Worm (Caenorhabditis elegans): ENCODE data around the gene str-60.
"Not testable (repeated sequence)": the region's sequence is repeated elsewhere in the genome, so short reads cannot be mapped to it uniquely, and the experiment has no call there.

Gene str-60

DNA sequence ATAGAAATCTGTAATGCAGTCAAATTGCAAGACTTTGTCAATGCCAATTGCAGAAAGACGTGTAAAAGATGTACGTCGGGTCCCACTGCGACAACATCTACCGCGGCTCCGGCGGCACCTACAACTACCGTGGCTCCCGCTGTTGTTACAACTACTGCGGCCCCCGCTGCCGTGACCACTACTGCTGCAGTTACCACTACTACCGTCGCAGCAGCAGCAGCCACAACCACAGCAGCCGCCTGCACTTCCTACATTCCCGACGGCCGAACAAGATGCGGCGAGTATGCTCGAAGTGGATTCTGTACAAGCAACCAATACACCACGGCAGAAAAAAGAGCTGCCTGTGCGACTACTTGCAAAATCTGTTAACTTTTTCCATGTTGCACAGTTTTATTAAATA, 17.0 kb downstream of the str-60 start:
- no peak for TF ChIP-seq him-1 (tag; optimal IDR thresholded peaks at IDR 0.05)
- TF ChIP-seq W03F9.2 (tag; optimal IDR thresholded peaks at IDR 0.05): no peak
- no peak for TF ChIP-seq dao-5 (tag; optimal IDR thresholded peaks at IDR 0.05)

DNA sequence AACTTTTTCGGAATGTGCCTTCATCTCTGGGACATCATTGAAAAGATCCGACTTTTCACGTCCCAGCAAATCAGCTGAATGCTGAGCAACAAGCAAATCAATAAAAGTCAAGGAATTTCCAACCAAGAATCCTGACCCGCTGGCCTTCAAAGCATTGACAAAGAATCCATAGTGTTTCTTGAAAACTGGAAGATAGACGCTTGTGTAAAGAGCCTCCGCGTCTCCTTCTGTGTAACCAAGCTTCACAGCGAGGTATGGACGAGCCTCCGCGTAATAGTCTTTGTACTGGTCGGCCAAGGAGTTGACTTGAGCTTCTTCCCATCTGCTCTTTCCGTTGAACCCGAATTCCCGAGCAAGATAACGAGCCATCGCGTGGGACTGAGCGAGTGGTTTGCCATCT, 17.5 kb downstream of the str-60 start:
- TF ChIP-seq him-1 (tag; optimal IDR thresholded peaks at IDR 0.05): no peak
- TF ChIP-seq W03F9.2 (tag; optimal IDR thresholded peaks at IDR 0.05): no peak
- no peak for TF ChIP-seq dao-5 (tag; optimal IDR thresholded peaks at IDR 0.05)

DNA sequence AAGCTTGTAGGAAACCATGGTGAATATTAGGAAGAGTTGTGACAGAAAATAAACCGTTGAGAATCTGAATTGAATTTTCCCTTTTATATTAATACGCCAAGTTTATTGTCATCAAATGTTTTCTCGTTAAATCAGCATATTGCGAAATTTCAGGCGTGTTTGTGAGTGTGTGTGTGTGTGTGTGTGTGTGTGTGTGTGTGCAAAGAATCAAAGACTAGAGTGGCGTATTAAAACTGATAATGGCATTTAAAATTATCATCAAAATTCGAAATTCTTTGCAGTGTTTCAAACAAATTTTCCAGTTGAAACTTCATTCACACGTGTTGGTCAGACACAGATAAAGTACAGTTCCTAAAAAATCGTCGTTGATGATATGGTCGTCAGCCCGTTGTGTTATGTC, 18.1 kb downstream of the str-60 start, which contains the start of gene gst-38:
Gene gst-38, minus strand, starts transcription at position 152 of the 400 bp plus-strand sequence.
- TF ChIP-seq him-1 (tag; optimal IDR thresholded peaks at IDR 0.05): no peak
- no peak for TF ChIP-seq dao-5 (tag; optimal IDR thresholded peaks at IDR 0.05)
- TF ChIP-seq W03F9.2 (tag; optimal IDR thresholded peaks at IDR 0.05): no peak

DNA sequence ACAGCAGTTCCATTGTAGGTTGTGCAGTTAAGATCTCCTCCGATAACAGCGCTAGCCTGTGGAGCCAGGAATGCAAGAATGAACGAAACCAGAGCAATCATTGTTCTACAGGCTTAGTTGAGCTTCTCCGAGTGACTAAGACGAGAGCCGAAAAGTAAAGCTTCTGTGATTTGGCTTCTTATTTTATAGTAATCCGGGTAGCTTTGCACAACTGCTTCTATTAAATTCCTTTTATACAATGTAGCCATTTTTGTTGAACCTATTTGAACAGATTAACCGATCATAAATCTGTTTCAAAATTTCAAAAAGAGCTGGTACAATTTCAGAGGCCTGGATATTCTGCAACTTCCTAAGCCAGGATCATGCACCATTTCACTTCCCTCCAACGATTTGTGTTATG, 19.7 kb downstream of the str-60 start, which contains the start of gene F35E8.9:
Gene F35E8.9, minus strand, starts transcription at position 101 of the 400 bp plus-strand sequence.
- TF ChIP-seq him-1 (tag; optimal IDR thresholded peaks at IDR 0.05) (no peak), W03F9.2 (tag; optimal IDR thresholded peaks at IDR 0.05) (no peak), dao-5 (tag; optimal IDR thresholded peaks at IDR 0.05) (no peak)

DNA sequence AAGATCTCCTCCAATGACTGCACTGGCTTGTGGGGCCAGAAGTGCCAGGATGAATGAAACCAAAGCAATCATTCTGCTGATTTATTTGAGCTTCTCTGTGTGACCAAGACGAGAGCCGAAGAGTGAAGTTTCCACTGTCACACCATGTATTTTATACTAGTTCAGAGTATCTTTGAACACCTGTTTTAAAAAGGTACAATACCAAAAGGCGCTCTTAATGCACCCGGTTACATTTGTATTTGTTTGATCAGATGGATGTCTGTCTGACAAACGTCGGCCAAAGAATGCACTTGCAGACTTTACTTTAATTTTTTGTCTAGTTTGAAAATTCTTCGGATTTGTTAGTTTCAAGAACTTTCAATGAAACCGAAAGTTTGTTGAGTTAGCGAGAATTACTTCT, 22.5 kb downstream of the str-60 start, which contains the start of gene F35E8.10:
Gene F35E8.10, minus strand, starts transcription at position 101 of the 400 bp plus-strand sequence.
- no peak for TF ChIP-seq him-1 (tag; optimal IDR thresholded peaks at IDR 0.05)
- TF ChIP-seq W03F9.2 (tag; optimal IDR thresholded peaks at IDR 0.05): no peak
- no peak for TF ChIP-seq dao-5 (tag; optimal IDR thresholded peaks at IDR 0.05)

DNA sequence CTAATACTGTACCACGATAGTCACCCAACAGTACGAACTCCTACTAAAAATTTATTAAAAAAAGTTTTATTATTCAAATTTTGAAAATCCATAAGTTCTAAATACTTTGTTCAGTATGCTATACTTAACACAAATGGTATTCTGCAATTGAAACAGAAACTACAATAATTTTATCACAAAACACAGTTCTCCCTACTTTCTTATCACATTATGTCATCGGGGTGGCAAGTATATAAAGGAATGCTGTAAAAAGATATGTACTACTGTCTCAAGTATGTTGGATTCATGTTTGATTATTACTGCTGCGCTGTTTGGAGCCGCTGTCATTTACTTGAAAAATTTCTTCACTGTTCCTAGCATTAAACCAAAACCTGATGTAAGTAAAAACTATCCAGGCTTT, 23.3 kb downstream of the str-60 start, which contains the start of gene cdr-1:
Gene cdr-1, plus strand, starts transcription at position 208 of the 400 bp plus-strand sequence.
- TF ChIP-seq dao-5 (tag; optimal IDR thresholded peaks at IDR 0.05) (no peak), him-1 (tag; optimal IDR thresholded peaks at IDR 0.05) (no peak), W03F9.2 (tag; optimal IDR thresholded peaks at IDR 0.05) (no peak)

DNA sequence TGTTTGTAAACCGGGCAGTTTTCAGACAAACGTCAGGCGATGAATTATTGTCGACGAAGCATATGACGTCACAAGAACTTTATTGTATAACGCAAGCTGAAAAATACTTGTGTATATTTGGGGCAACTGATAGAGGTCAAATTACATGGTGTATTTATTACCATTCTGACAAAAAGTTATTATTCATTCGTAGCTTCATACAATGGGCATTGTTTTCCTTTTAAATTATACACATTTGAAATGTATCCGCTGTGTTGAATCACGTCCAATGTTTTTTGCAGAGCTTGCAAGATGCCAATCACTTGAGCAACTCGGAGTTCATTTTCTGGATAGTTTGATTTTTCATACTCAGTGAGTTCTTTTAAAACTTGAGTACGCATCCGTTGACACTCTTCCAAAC, 25.2 kb downstream of the str-60 start, which contains the start of gene F35E8.13:
Gene F35E8.13, plus strand, starts transcription at position 301 of the 400 bp plus-strand sequence.
- TF ChIP-seq him-1 (tag; optimal IDR thresholded peaks at IDR 0.05) (no peak), dao-5 (tag; optimal IDR thresholded peaks at IDR 0.05) (no peak), W03F9.2 (tag; optimal IDR thresholded peaks at IDR 0.05) (no peak)

DNA sequence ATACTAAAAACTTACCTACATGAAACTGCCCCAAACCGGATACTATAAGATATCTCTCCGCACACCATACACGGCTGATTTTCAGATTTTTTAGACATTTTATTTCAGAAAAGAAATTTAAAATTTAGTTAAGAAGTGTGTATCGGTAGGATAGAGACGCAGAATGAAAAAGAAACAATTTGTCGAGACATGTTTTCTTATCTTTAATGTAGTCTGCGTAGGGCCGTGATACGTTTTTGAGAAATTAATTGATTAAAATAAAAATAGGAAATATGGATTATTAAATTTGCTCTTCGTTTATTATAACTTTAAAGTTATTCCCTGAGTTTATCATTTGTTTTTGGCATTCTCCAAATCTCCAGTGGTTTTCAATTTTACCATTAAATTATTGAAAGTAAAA, 26.5 kb downstream of the str-60 start, which contains the start of gene nhr-108:
Gene nhr-108, minus strand, starts transcription at position 166 of the 400 bp plus-strand sequence.
- TF ChIP-seq W03F9.2 (tag; optimal IDR thresholded peaks at IDR 0.05) (no peak), dao-5 (tag; optimal IDR thresholded peaks at IDR 0.05) (no peak), him-1 (tag; optimal IDR thresholded peaks at IDR 0.05) (no peak)

DNA sequence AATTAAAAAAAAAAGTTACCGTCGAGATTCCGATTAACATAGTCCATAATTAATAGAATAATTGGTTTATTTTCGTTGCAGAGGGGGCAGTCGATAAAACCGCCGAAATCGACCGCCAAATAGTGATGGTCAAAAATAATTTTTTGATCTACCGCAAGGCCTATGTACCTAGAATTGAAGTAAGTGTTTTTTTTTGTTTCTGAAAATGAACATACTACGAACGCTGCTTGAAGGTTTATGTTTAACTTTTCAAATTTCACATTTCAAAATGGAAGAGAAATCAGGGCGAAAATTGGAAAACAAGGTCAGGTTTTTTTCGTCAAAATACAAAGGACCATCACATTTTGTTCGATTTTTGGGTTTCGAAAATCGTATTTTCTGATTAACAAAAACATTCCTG, 30.5 kb downstream of the str-60 start, which contains the start of gene pzf-1:
Gene pzf-1, minus strand, starts transcription at position 101 of the 400 bp plus-strand sequence.
- TF ChIP-seq W03F9.2 (tag; optimal IDR thresholded peaks at IDR 0.05): no peak
- no peak for TF ChIP-seq dao-5 (tag; optimal IDR thresholded peaks at IDR 0.05)
- TF ChIP-seq him-1 (tag; optimal IDR thresholded peaks at IDR 0.05): no peak

DNA sequence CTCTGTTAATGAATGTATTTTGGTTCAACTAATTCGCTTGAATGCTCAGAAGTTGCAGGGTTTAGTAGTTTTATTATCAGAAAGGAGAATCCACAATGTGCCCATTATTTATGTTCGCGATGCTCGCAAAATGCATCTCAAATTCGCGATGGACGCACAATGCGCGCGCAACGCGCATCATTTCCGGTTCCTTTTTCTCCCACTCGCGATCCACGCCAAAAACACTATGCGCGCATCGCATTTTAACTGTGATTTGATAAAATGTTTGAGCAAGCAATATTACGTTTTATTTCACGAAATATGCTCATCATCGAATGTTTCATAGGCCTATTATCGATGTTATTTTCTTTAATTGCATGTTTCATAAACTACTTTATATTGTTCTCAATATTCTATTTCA, 32.1 kb downstream of the str-60 start, which contains the start of gene srbc-77:
Gene srbc-77, plus strand, starts transcription at position 301 of the 400 bp plus-strand sequence.
- not testable (repeated sequence) for TF ChIP-seq him-1, dao-5, W03F9.2 (tag; optimal IDR thresholded peaks at IDR 0.05)

DNA sequence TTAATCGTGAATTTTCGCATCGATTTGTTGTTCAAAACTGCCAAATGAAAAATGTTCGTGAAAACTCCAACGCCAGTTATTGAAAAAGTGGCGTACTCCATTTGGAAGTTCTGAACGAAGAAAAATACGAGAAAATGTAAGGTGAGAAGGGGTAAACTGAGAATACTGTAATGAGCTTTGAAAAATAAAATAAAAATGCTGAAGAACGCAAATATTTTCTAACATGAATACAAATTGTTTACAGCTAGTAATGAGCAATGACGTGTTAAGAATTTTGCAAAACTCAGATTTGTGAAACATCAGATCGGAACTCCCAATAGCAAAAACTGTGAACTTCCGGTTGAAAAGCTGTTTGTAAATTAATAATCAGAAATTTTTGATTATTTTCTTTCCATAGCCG, 34.6 kb downstream of the str-60 start, which contains the start of gene srw-26:
Gene srw-26, minus strand, starts transcription at position 101 of the 400 bp plus-strand sequence.
- TF ChIP-seq him-1 (tag; optimal IDR thresholded peaks at IDR 0.05) (no peak), dao-5 (tag; optimal IDR thresholded peaks at IDR 0.05) (no peak)

DNA sequence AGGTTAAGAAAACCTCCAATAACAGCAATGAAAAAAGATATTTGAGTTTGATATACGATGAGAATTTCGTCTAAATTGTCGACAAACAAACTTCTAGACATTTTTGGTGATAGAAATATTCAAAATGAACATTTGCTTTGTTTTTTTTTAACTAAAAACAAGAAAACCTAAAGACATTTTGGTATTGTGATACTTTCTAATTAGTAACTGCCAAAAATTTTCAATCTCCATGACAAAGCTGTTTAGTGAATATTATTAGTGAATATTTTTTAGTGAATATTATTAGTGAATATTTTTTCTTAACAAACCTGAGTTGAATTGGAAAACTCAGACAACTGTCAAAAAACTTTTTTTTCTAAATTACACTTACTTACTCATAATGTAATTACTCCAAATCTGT, 42.5 kb downstream of the str-60 start, which contains the start of gene srw-55:
Gene srw-55, minus strand, starts transcription at position 101 of the 400 bp plus-strand sequence.
- no peak for TF ChIP-seq him-1 (tag; optimal IDR thresholded peaks at IDR 0.05)

DNA sequence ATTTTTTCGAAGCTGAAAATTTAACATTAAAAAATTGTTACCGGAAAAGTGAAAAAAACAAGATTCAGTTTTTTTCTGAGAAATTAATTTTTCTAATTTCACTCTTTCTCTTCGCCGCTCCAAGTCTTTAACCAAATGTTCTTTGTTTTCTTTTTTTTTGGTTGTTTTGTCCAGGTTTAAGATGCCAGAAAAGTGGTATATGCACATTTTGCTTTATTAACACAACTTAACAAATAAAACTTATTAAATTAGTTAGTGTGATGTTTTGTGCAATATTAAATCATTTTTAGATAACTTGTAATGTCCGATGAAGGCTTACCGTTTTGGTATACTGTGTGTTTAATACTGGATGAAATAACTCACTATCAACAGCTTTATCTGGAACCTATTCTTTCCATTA, 45.3 kb downstream of the str-60 start, which contains the start of gene srw-53:
Gene srw-53, plus strand, starts transcription at position 301 of the 400 bp plus-strand sequence.
- TF ChIP-seq W03F9.2 (tag; optimal IDR thresholded peaks at IDR 0.05) (no peak), dao-5 (tag; optimal IDR thresholded peaks at IDR 0.05) (no peak), him-1 (tag; optimal IDR thresholded peaks at IDR 0.05) (no peak)
